Fruit fly (Drosophila melanogaster) whole organism, pupa: ENCODE data around the gene GstD8.

Experiments used
- CG12605 ChIP-seq: fragments of 200-800 bp; sonication (Bioruptor generic); IDR thresholded peaks from 2 replicates; pipeline ENCODE4 v1.3.6; 2022; ENCODE audit warnings: missing biosample characterization, missing genetic modification characterization
- CG13204 ChIP-seq: fragments of 200-800 bp; sonication (Bioruptor generic); optimal IDR thresholded peaks from 2 replicates; lab custom pipeline; 2018; ENCODE audit warnings: missing biosample characterization, mild to moderate bottlenecking, missing genetic modification characterization, moderate library complexity
- CG4496 ChIP-seq: fragments of 200-800 bp; sonication (Bioruptor generic); IDR thresholded peaks from 3 replicates; pipeline ENCODE4 v1.3.6; 2022; ENCODE audit warnings: missing biosample characterization, missing genetic modification characterization
- CG8301 ChIP-seq: fragments of 200-800 bp; sonication (Bioruptor generic); optimal IDR thresholded peaks from 2 replicates; lab custom pipeline; 2018; ENCODE audit warnings: missing biosample characterization, mild to moderate bottlenecking, missing genetic modification characterization
- CG9948 ChIP-seq: fragments of 200-800 bp; sonication (Bioruptor generic); optimal IDR thresholded peaks from 2 replicates; lab custom pipeline; 2018; ENCODE audit warnings: missing biosample characterization, mild to moderate bottlenecking, missing genetic modification characterization, moderate library complexity
- EcR ChIP-seq: fragments of 200-800 bp; sonication (Bioruptor generic); optimal IDR thresholded peaks from 3 replicates; lab custom pipeline; 2019; ENCODE audit warnings: missing biosample characterization, missing genetic modification characterization, mild to moderate bottlenecking, moderate library complexity, missing genetic modification reagents
- Ets98B ChIP-seq: fragments of 200-800 bp; sonication (Bioruptor generic); IDR thresholded peaks from 2 replicates; pipeline ENCODE4 v1.3.6; 2022; ENCODE audit warnings: missing biosample characterization, missing genetic modification characterization
- Pif1A ChIP-seq: fragments of 200-800 bp; sonication (Bioruptor generic); optimal IDR thresholded peaks from 3 replicates; lab custom pipeline; 2016; ENCODE audit warnings: missing biosample characterization, missing genetic modification characterization
- Snoo ChIP-seq: fragments of 200-800 bp; sonication (Bioruptor generic); optimal IDR thresholded peaks from 3 replicates; lab custom pipeline; 2017; ENCODE audit warnings: missing biosample characterization, mild to moderate bottlenecking, missing genetic modification characterization, inconsistent platforms
- rn ChIP-seq: fragments of 200-800 bp; sonication (Bioruptor generic); IDR thresholded peaks from 2 replicates; pipeline ENCODE4 v1.3.6; 2022; ENCODE audit warnings: missing biosample characterization, missing genetic modification characterization

- TF ChIP-seq CG9948 (tag; lab: Kevin White, UChicago) (no peak), CG13204 (GFP tag; lab: Kevin White, UChicago) (no peak), CG12605 (GFP tag; lab: Robert Waterston, UW) (no peak), rn (GFP tag; lab: Robert Waterston, UW) (no peak), EcR (GFP tag; lab: Kevin White, UChicago) (no peak), CG4496 (GFP tag; lab: Robert Waterston, UW) (no peak), Ets98B (GFP tag; lab: Robert Waterston, UW) (no peak), Pif1A (GFP tag; lab: Kevin White, UChicago) (no peak), CG8301 (tag; lab: Kevin White, UChicago) (no peak), Snoo (tag; lab: Kevin White, UChicago) (no peak)
Measured at dm6 chr3R:12405134-12405533, 25.3 kb downstream of the GstD8 start.
